Worm (Caenorhabditis elegans): Measurements from ENCODE around the gene C05C12.4.

ce11 chrIV:11225206-11225605 lies 22.7 kb downstream of the C05C12.4 start, which contains the start of gene col-125:
- no peak for TF ChIP-seq R02D3.7 (tag; optimal IDR thresholded peaks at IDR 0.05)
- no peak for TF ChIP-seq dpl-1 (GFP tag; optimal IDR thresholded peaks at IDR 0.05)
- TF ChIP-seq hif-1 (tag; optimal IDR thresholded peaks at IDR 0.05), result no peak
- TF ChIP-seq lin-39 (tag; optimal IDR thresholded peaks at IDR 0.05), result no peak
- no peak for TF ChIP-seq snpc-4 (tag; optimal IDR thresholded peaks at IDR 0.05)
- no peak for TF ChIP-seq lin-13 (GFP tag; optimal IDR thresholded peaks at IDR 0.05)

Measured in whole organism, L4 larva.